Fruit fly (Drosophila melanogaster): Measurements from ENCODE around the gene CG34313.

DNA sequence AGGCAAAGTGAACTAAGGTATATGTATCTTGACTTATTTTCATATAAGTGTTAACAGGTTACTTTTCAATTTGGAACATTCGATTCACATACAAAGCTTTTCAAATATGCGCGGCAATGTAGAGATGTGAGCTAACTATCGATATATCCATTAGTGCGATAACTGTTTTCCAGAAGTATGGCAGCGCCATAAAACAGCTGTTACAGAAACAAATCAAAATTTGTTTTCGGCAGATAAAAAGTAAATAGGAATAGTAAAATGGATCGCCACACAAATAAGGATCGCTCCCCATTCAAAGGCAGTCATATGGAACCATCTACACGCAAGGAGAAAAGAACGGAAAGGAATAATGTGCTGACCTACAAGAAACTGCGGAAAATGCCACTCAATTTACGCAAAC is at the start of gene CG34313, which contains the start of the genes CG32832 and CG31743:
- TF ChIP-seq CG14655 (GFP tag; optimal IDR thresholded peaks at IDR 0.05): no peak
- no peak for TF ChIP-seq CG8301 (tag; optimal IDR thresholded peaks at IDR 0.05)
- no peak for TF ChIP-seq Ets98B (GFP tag; IDR thresholded peaks at IDR 0.05)
